Worm (Caenorhabditis elegans) whole organism, young adult: ENCODE measurements around the gene acr-25.

Experiments
- B0261.1 ChIP-seq: sonication (generic microtip); optimal IDR thresholded peaks from 2 replicates; lab custom pipeline; 2016; ENCODE audit warnings: mild to moderate bottlenecking, missing genetic modification characterization, moderate library complexity, missing compliant biosample characterization
- B0336.3 ChIP-seq: fragments of 200-800 bp; sonication (Bioruptor generic); IDR thresholded peaks from 2 replicates; pipeline ENCODE4 v1.3.6; 2022; ENCODE audit warnings: missing genetic modification characterization, missing compliant biosample characterization
- D2030.7 ChIP-seq: fragments of 200-800 bp; sonication (Bioruptor generic); IDR thresholded peaks from 2 replicates; pipeline ENCODE4 v1.3.6; 2022; ENCODE audit warnings: missing genetic modification reagents, missing genetic modification characterization, missing compliant biosample characterization
- F10E7.11 ChIP-seq: sonication (generic microtip); optimal IDR thresholded peaks from 2 replicates; lab custom pipeline; 2017; ENCODE audit warnings: mild to moderate bottlenecking, missing genetic modification characterization, moderate library complexity, missing compliant biosample characterization
- F22D6.2 ChIP-seq: sonication (generic microtip); optimal IDR thresholded peaks from 2 replicates; lab custom pipeline; 2016; ENCODE audit warnings: mild to moderate bottlenecking, missing genetic modification characterization, missing compliant biosample characterization
- F23B12.7 ChIP-seq: sonication (generic microtip); optimal IDR thresholded peaks from 2 replicates; lab custom pipeline; 2017; ENCODE audit warnings: missing genetic modification characterization, mild to moderate bottlenecking, missing compliant biosample characterization, antibody characterized with exemption, moderate library complexity; ENCODE audit not compliant: insufficient read depth
- F33H1.4 ChIP-seq: fragments of 200-800 bp; sonication (Bioruptor generic); IDR thresholded peaks from 2 replicates; pipeline ENCODE4 v1.3.6; 2022; ENCODE audit warnings: missing genetic modification reagents, missing genetic modification characterization, missing compliant biosample characterization
- F37B4.10 ChIP-seq: fragments of 200-800 bp; sonication (Bioruptor generic); IDR thresholded peaks from 2 replicates; pipeline ENCODE4 v1.3.6; 2022; ENCODE audit warnings: missing genetic modification characterization, missing compliant biosample characterization
- F39B2.1 ChIP-seq: fragments of 200-800 bp; sonication (Bioruptor generic); IDR thresholded peaks from 2 replicates; pipeline ENCODE4 v1.3.6; 2022; ENCODE audit warnings: missing genetic modification reagents, missing genetic modification characterization, missing compliant biosample characterization
- T26A5.8 ChIP-seq: sonication (generic microtip); optimal IDR thresholded peaks from 2 replicates; lab custom pipeline; 2016; ENCODE audit warnings: missing genetic modification characterization, missing compliant biosample characterization
- Y95B8A.8 ChIP-seq: fragments of 200-800 bp; sonication (Bioruptor generic); IDR thresholded peaks from 2 replicates; pipeline ENCODE4 v1.3.6; 2022; ENCODE audit warnings: missing genetic modification reagents, missing genetic modification characterization, missing compliant biosample characterization
- attf-3 ChIP-seq: fragments of 200-800 bp; sonication (Bioruptor generic); conservative IDR thresholded peaks from 2 replicates; pipeline ENCODE4 v1.3.6; 2022; ENCODE audit warnings: missing genetic modification reagents, missing genetic modification characterization, missing compliant biosample characterization
- ccch-3 ChIP-seq: fragments of 200-800 bp; sonication (Bioruptor generic); optimal IDR thresholded peaks from 2 replicates; lab custom pipeline; 2018; ENCODE audit warnings: mild to moderate bottlenecking, missing genetic modification characterization, missing compliant biosample characterization
- ceh-100 ChIP-seq: fragments of 200-800 bp; sonication (Bioruptor generic); IDR thresholded peaks from 2 replicates; pipeline ENCODE4 v1.3.6; 2022; ENCODE audit warnings: missing genetic modification reagents, missing genetic modification characterization, missing compliant biosample characterization
- ceh-27 ChIP-seq: fragments of 200-800 bp; sonication (Bioruptor generic); optimal IDR thresholded peaks from 2 replicates; lab custom pipeline; 2018; ENCODE audit warnings: mild to moderate bottlenecking, missing genetic modification characterization, moderate library complexity, missing compliant biosample characterization
- ceh-58 ChIP-seq: fragments of 200-800 bp; sonication (Bioruptor generic); IDR thresholded peaks from 2 replicates; pipeline ENCODE4 v1.3.6; 2022; ENCODE audit warnings: missing genetic modification characterization, missing compliant biosample characterization
- ceh-79 ChIP-seq: sonication (generic microtip); optimal IDR thresholded peaks from 2 replicates; lab custom pipeline; 2017; ENCODE audit warnings: mild to moderate bottlenecking, missing genetic modification characterization, missing compliant biosample characterization
- die-1 ChIP-seq: sonication (generic microtip); optimal IDR thresholded peaks from 2 replicates; lab custom pipeline; 2016; ENCODE audit warnings: missing genotype, mild to moderate bottlenecking, missing genetic modification characterization, missing compliant biosample characterization
- dpl-1 ChIP-seq: fragments of 150-350 bp; optimal IDR thresholded peaks from 2 replicates; lab custom pipeline; 2014; ENCODE audit warnings: missing biosample characterization, missing genetic modification reagents, missing genetic modification characterization
- efl-1 ChIP-seq: fragments of 150-350 bp; optimal IDR thresholded peaks from 2 replicates; lab custom pipeline; 2014; ENCODE audit warnings: missing biosample characterization, missing genetic modification reagents, missing genetic modification characterization
- him-1 ChIP-seq: sonication (generic microtip); optimal IDR thresholded peaks from 2 replicates; lab custom pipeline; 2016; ENCODE audit warnings: missing genotype, missing genetic modification reagents, missing genetic modification characterization, missing compliant biosample characterization
- lin-35 ChIP-seq, 3 experiments: fragments of 150-350 bp in 2 of 3; sonication (generic microtip) in 1 of 3; optimal IDR thresholded peaks; 2 replicates each; lab custom pipeline; 2014 to 2018; ENCODE audit warnings: missing biosample characterization in 3 of 3, missing genetic modification characterization in 3 of 3, missing genetic modification reagents in 3 of 3
- madf-3 ChIP-seq: fragments of 200-800 bp; sonication (Bioruptor generic); IDR thresholded peaks from 2 replicates; pipeline ENCODE4 v1.3.6; 2022; ENCODE audit warnings: missing genetic modification reagents, missing genetic modification characterization, missing compliant biosample characterization
- madf-8 ChIP-seq: fragments of 200-800 bp; sonication (Bioruptor generic); conservative IDR thresholded peaks from 2 replicates; pipeline ENCODE4 v1.3.6; 2022; ENCODE audit warnings: missing genetic modification reagents, missing genetic modification characterization, missing compliant biosample characterization
- mel-28 ChIP-seq: sonication (generic microtip); optimal IDR thresholded peaks from 2 replicates; lab custom pipeline; 2016; ENCODE audit warnings: borderline replicate concordance, mild to moderate bottlenecking, missing genetic modification characterization, missing compliant biosample characterization
- mes-4 ChIP-seq: sonication (generic microtip); optimal IDR thresholded peaks from 2 replicates; lab custom pipeline; 2016; ENCODE audit warnings: missing genotype, missing genetic modification characterization, missing compliant biosample characterization
- mxl-1 ChIP-seq: sonication (generic microtip); optimal IDR thresholded peaks from 2 replicates; lab custom pipeline; 2016; ENCODE audit warnings: missing genetic modification characterization, missing compliant biosample characterization
- nhr-27 ChIP-seq: fragments of 200-800 bp; sonication (Bioruptor generic); optimal IDR thresholded peaks from 2 replicates; lab custom pipeline; 2018; ENCODE audit warnings: mild to moderate bottlenecking, missing genetic modification characterization, moderate library complexity, missing compliant biosample characterization
- nhr-80 ChIP-seq: sonication (generic microtip); optimal IDR thresholded peaks from 2 replicates; lab custom pipeline; 2016; ENCODE audit warnings: missing genetic modification characterization, missing compliant biosample characterization
- nhr-90 ChIP-seq: sonication (generic microtip); optimal IDR thresholded peaks from 2 replicates; lab custom pipeline; 2016; ENCODE audit warnings: missing genotype, mild to moderate bottlenecking, missing genetic modification characterization, missing compliant biosample characterization
- pbrm-1 ChIP-seq: fragments of 200-800 bp; sonication (Bioruptor generic); IDR thresholded peaks from 2 replicates; pipeline ENCODE4 v1.3.6; 2022; ENCODE audit warnings: missing genetic modification reagents, missing genetic modification characterization, missing compliant biosample characterization
- rec-8 ChIP-seq, 2 experiments: sonication (generic microtip); optimal IDR thresholded peaks; 2 replicates each; lab custom pipeline; 2016; ENCODE audit warnings: mild to moderate bottlenecking in 2 of 2, missing genetic modification characterization in 2 of 2, missing genetic modification reagents in 2 of 2, missing genotype in 2 of 2, missing biosample characterization in 1 of 2, missing compliant biosample characterization in 1 of 2, moderate library complexity in 1 of 2
- repo-1 ChIP-seq: sonication (generic microtip); optimal IDR thresholded peaks from 2 replicates; lab custom pipeline; 2017; ENCODE audit warnings: mild to moderate bottlenecking, missing genetic modification characterization, missing compliant biosample characterization
- rpc-1 ChIP-seq, 2 experiments: fragments of 150-350 bp in 1 of 2; sonication (generic microtip) in 1 of 2; optimal IDR thresholded peaks; 2 replicates each; lab custom pipeline; 2014 to 2018; ENCODE audit warnings: missing biosample characterization in 1 of 2, missing genetic modification characterization in 1 of 2, missing genetic modification reagents in 1 of 2, missing genotype in 1 of 2
- sdz-38 ChIP-seq: sonication (generic microtip); optimal IDR thresholded peaks from 2 replicates; lab custom pipeline; 2016; ENCODE audit warnings: missing genotype, missing genetic modification characterization, missing compliant biosample characterization
- snpc-1.1 ChIP-seq: sonication (generic microtip); optimal IDR thresholded peaks from 2 replicates; lab custom pipeline; 2017; ENCODE audit warnings: missing genetic modification characterization, mild to moderate bottlenecking, missing compliant biosample characterization, antibody characterized with exemption, moderate library complexity, missing genotype, missing genetic modification reagents; ENCODE audit not compliant: insufficient read depth
- snpc-4 ChIP-seq, 5 experiments: fragments of 150-350 bp in 1 of 5; sonication (generic microtip) in 4 of 5; optimal IDR thresholded peaks; 2 replicates each; lab custom pipeline; 2014 to 2018; ENCODE audit warnings: missing genetic modification characterization in 5 of 5, missing biosample characterization in 3 of 5, antibody characterized with exemption in 2 of 5, mild to moderate bottlenecking in 2 of 5, missing compliant biosample characterization in 2 of 5, missing genotype in 2 of 5, moderate library complexity in 2 of 5, missing genetic modification reagents in 1 of 5
- sptf-2 ChIP-seq: fragments of 200-800 bp; sonication (Bioruptor generic); optimal IDR thresholded peaks from 2 replicates; lab custom pipeline; 2018; ENCODE audit warnings: mild to moderate bottlenecking, missing genetic modification characterization, missing compliant biosample characterization
- tbp1 ChIP-seq: fragments of 200-800 bp; sonication (Bioruptor generic); optimal IDR thresholded peaks from 2 replicates; lab custom pipeline; 2018; ENCODE audit warnings: mild to moderate bottlenecking, missing genetic modification characterization, missing compliant biosample characterization
- unc-130 ChIP-seq: sonication (generic microtip); optimal IDR thresholded peaks from 2 replicates; lab custom pipeline; 2016; ENCODE audit warnings: missing genetic modification reagents, missing genetic modification characterization, missing compliant biosample characterization
- ztf-18 ChIP-seq: sonication (generic microtip); optimal IDR thresholded peaks from 2 replicates; lab custom pipeline; 2016; ENCODE audit warnings: missing genotype, mild to moderate bottlenecking, missing genetic modification characterization, missing compliant biosample characterization
- ztf-6 ChIP-seq: fragments of 200-800 bp; sonication (Bioruptor generic); IDR thresholded peaks from 2 replicates; pipeline ENCODE4 v1.3.6; 2022; ENCODE audit warnings: missing genetic modification reagents, missing genetic modification characterization, missing compliant biosample characterization

Gene acr-25

ce11 chrIV:6464005-6464404 is at the start of gene acr-25:
Gene acr-25 (plus strand): TSS chrIV:6464305.
- TF ChIP-seq lin-35 (GFP tag; optimal IDR thresholded peaks at IDR 0.05; lab: Kevin White, UChicago) (no peak), ztf-18 (tag; lab: Kevin White, UChicago) (no peak), ztf-6 (GFP tag; lab: Robert Waterston, UW) (no peak), B0336.3 (GFP tag; lab: Robert Waterston, UW) (no peak), madf-8 (no peak), die-1 (tag; lab: Kevin White, UChicago) (no peak), mxl-1 (tag; lab: Kevin White, UChicago) (no peak), F23B12.7 (no peak), madf-3 (GFP tag; lab: Robert Waterston, UW) (no peak), rec-8 (tag; optimal IDR thresholded peaks at IDR 0.05; lab: Kevin White, UChicago) (no peak), T26A5.8 (tag; lab: Kevin White, UChicago) (no peak)
- TF ChIP-seq, all 124 proteins: peak for 0

ce11 chrIV:6415149-6415548 is 49.0 kb upstream of the acr-25 start, which contains the start of gene exos-2:
Gene exos-2 (plus strand): TSS chrIV:6415478.
- TF ChIP-seq ztf-6 (GFP tag; lab: Robert Waterston, UW) = no peak
- TF ChIP-seq nhr-27 = no peak
- TF ChIP-seq B0261.1 (tag; lab: Kevin White, UChicago) = no peak
- peak; percentile 34; the same call in 1 of the 2 replicates for TF ChIP-seq F33H1.4 (GFP tag; lab: Robert Waterston, UW)
- TF ChIP-seq ceh-79 = no peak
- no peak for TF ChIP-seq T26A5.8 (tag; lab: Kevin White, UChicago)
- TF ChIP-seq ceh-100 = no peak
- no peak for TF ChIP-seq rpc-1 (optimal IDR thresholded peaks at IDR 0.05; lab: Kevin White, UChicago)
- TF ChIP-seq rpc-1 (tag; optimal IDR thresholded peaks at IDR 0.05; lab: Kevin White, UChicago) = no peak
- TF ChIP-seq mes-4 (tag; lab: Kevin White, UChicago) = no peak
- no peak for TF ChIP-seq ztf-18 (tag; lab: Kevin White, UChicago)
- TF ChIP-seq dpl-1 (GFP tag; lab: Kevin White, UChicago) = peak; percentile 72
- TF ChIP-seq nhr-90 (tag; lab: Kevin White, UChicago) = no peak
- TF ChIP-seq mel-28 (tag; lab: Kevin White, UChicago) = no peak
- no peak for TF ChIP-seq Y95B8A.8 (GFP tag; lab: Robert Waterston, UW)
- no peak for TF ChIP-seq F37B4.10 (GFP tag; lab: Robert Waterston, UW)
- TF ChIP-seq pbrm-1 (GFP tag; lab: Robert Waterston, UW) = no peak
- no peak for TF ChIP-seq ceh-58
- TF ChIP-seq F39B2.1 (GFP tag; lab: Robert Waterston, UW) = no peak
- peak; percentile 97 for TF ChIP-seq attf-3 (GFP tag; lab: Robert Waterston, UW)
- peak; percentile 75 for TF ChIP-seq efl-1 (GFP tag; lab: Kevin White, UChicago)
- TF ChIP-seq snpc-4 (GFP tag; optimal IDR thresholded peaks at IDR 0.05; lab: Kevin White, UChicago) = no peak
- peak in 3 of 4 experiments; percentile 60 to 71 (median 62) for TF ChIP-seq snpc-4 (tag; optimal IDR thresholded peaks at IDR 0.05; lab: Kevin White, UChicago)
- TF ChIP-seq snpc-1.1 (tag; lab: Kevin White, UChicago) = no peak
- TF ChIP-seq nhr-80 (tag; lab: Kevin White, UChicago) = no peak
- TF ChIP-seq D2030.7 (GFP tag; lab: Robert Waterston, UW) = no peak
- TF ChIP-seq F22D6.2 (tag; lab: Kevin White, UChicago) = no peak
- TF ChIP-seq rec-8 (tag; optimal IDR thresholded peaks at IDR 0.05; lab: Kevin White, UChicago) = no peak
- TF ChIP-seq tbp1 (GFP tag; lab: Kevin White, UChicago) = peak; percentile 12
- TF ChIP-seq him-1 = no peak
- no peak for TF ChIP-seq repo-1
- TF ChIP-seq F10E7.11 (tag; lab: Kevin White, UChicago) = no peak
- no peak for TF ChIP-seq unc-130 (GFP tag; lab: Kevin White, UChicago)
- TF ChIP-seq lin-35 (GFP tag; optimal IDR thresholded peaks at IDR 0.05; lab: Kevin White, UChicago) = peak in 1 of 3 experiments; percentile 79
- TF ChIP-seq sptf-2 (GFP tag; lab: Kevin White, UChicago) = no peak
- no peak for TF ChIP-seq sdz-38 (tag; lab: Kevin White, UChicago)
- no peak for TF ChIP-seq ccch-3 (GFP tag; lab: Kevin White, UChicago)
- TF ChIP-seq ceh-27 (GFP tag; lab: Kevin White, UChicago) = no peak
